Worm (Caenorhabditis elegans) whole organism, young adult: ENCODE measurements around the gene ajm-1.

Source experiments
- B0019.2 ChIP-seq: fragments of 200-800 bp; sonication (Bioruptor generic); conservative IDR thresholded peaks from 2 replicates; pipeline ENCODE4 v1.3.6; 2022; ENCODE audit warnings: missing genetic modification reagents, missing genetic modification characterization, missing compliant biosample characterization
- B0261.1 ChIP-seq: sonication (generic microtip); optimal IDR thresholded peaks from 2 replicates; lab custom pipeline; 2016; ENCODE audit warnings: mild to moderate bottlenecking, missing genetic modification characterization, moderate library complexity, missing compliant biosample characterization
- C06A6.2 ChIP-seq: fragments of 200-800 bp; sonication (Bioruptor generic); conservative IDR thresholded peaks from 2 replicates; pipeline ENCODE4 v1.3.6; 2022; ENCODE audit warnings: missing genetic modification characterization, missing compliant biosample characterization
- D2030.7 ChIP-seq: fragments of 200-800 bp; sonication (Bioruptor generic); IDR thresholded peaks from 2 replicates; pipeline ENCODE4 v1.3.6; 2022; ENCODE audit warnings: missing genetic modification reagents, missing genetic modification characterization, missing compliant biosample characterization
- F10E7.11 ChIP-seq: sonication (generic microtip); optimal IDR thresholded peaks from 2 replicates; lab custom pipeline; 2017; ENCODE audit warnings: mild to moderate bottlenecking, missing genetic modification characterization, moderate library complexity, missing compliant biosample characterization
- F23B12.7 ChIP-seq: sonication (generic microtip); optimal IDR thresholded peaks from 2 replicates; lab custom pipeline; 2017; ENCODE audit warnings: missing genetic modification characterization, mild to moderate bottlenecking, missing compliant biosample characterization, antibody characterized with exemption, moderate library complexity; ENCODE audit not compliant: insufficient read depth
- F39B2.1 ChIP-seq: fragments of 200-800 bp; sonication (Bioruptor generic); IDR thresholded peaks from 2 replicates; pipeline ENCODE4 v1.3.6; 2022; ENCODE audit warnings: missing genetic modification reagents, missing genetic modification characterization, missing compliant biosample characterization
- Y53F4B.3 ChIP-seq: fragments of 200-800 bp; sonication (Bioruptor generic); IDR thresholded peaks from 2 replicates; pipeline ENCODE4 v1.3.6; 2022; ENCODE audit warnings: missing genetic modification reagents, missing genetic modification characterization, missing compliant biosample characterization
- aptf-2 ChIP-seq: fragments of 200-800 bp; sonication (Bioruptor generic); conservative IDR thresholded peaks from 2 replicates; pipeline ENCODE4 v1.3.6; 2022; ENCODE audit warnings: missing genetic modification reagents, missing genetic modification characterization, missing compliant biosample characterization
- aptf-3 ChIP-seq: fragments of 200-800 bp; sonication (Bioruptor generic); IDR thresholded peaks from 2 replicates; pipeline ENCODE4 v1.3.6; 2022; ENCODE audit warnings: missing genetic modification characterization, missing compliant biosample characterization
- athp-1 ChIP-seq: sonication (generic microtip); optimal IDR thresholded peaks from 2 replicates; lab custom pipeline; 2017; ENCODE audit warnings: mild to moderate bottlenecking, missing genetic modification characterization, missing compliant biosample characterization
- attf-3 ChIP-seq: fragments of 200-800 bp; sonication (Bioruptor generic); conservative IDR thresholded peaks from 2 replicates; pipeline ENCODE4 v1.3.6; 2022; ENCODE audit warnings: missing genetic modification reagents, missing genetic modification characterization, missing compliant biosample characterization
- bed-1 ChIP-seq: fragments of 200-800 bp; sonication (Bioruptor generic); IDR thresholded peaks from 2 replicates; pipeline ENCODE4 v1.3.6; 2022; ENCODE audit warnings: missing genetic modification reagents, missing genetic modification characterization, missing compliant biosample characterization
- bed-2 ChIP-seq: fragments of 200-800 bp; sonication (Bioruptor generic); IDR thresholded peaks from 2 replicates; pipeline ENCODE4 v1.3.6; 2022; ENCODE audit warnings: missing genetic modification reagents, missing genetic modification characterization, missing compliant biosample characterization
- ccch-3 ChIP-seq: fragments of 200-800 bp; sonication (Bioruptor generic); optimal IDR thresholded peaks from 2 replicates; lab custom pipeline; 2018; ENCODE audit warnings: mild to moderate bottlenecking, missing genetic modification characterization, missing compliant biosample characterization
- cebp-2 ChIP-seq: fragments of 200-800 bp; sonication (Bioruptor generic); IDR thresholded peaks from 2 replicates; pipeline ENCODE4 v1.3.6; 2022; ENCODE audit warnings: missing genetic modification characterization, missing compliant biosample characterization
- ceh-40 ChIP-seq: fragments of 200-800 bp; sonication (Bioruptor generic); IDR thresholded peaks from 2 replicates; pipeline ENCODE4 v1.3.6; 2022; ENCODE audit warnings: missing genetic modification characterization, missing compliant biosample characterization
- ceh-91 ChIP-seq: fragments of 200-800 bp; sonication (Bioruptor generic); IDR thresholded peaks from 2 replicates; pipeline ENCODE4 v1.3.6; 2022; ENCODE audit warnings: missing genetic modification reagents, missing genetic modification characterization, missing compliant biosample characterization
- dox-1 ChIP-seq: fragments of 200-800 bp; sonication (Bioruptor generic); IDR thresholded peaks from 2 replicates; pipeline ENCODE4 v1.3.6; 2022; ENCODE audit warnings: missing genetic modification reagents, missing genetic modification characterization, missing compliant biosample characterization
- dpl-1 ChIP-seq: fragments of 150-350 bp; optimal IDR thresholded peaks from 2 replicates; lab custom pipeline; 2014; ENCODE audit warnings: missing biosample characterization, missing genetic modification reagents, missing genetic modification characterization
- ekl-4 ChIP-seq: fragments of 200-800 bp; sonication (Bioruptor generic); IDR thresholded peaks from 2 replicates; pipeline ENCODE4 v1.3.6; 2022; ENCODE audit warnings: missing genetic modification reagents, missing genetic modification characterization, missing compliant biosample characterization
- hmg-1.2 ChIP-seq: fragments of 200-800 bp; sonication (Bioruptor generic); IDR thresholded peaks from 2 replicates; pipeline ENCODE4 v1.3.6; 2022; ENCODE audit warnings: missing genetic modification reagents, missing genetic modification characterization, missing compliant biosample characterization
- lag-1 ChIP-seq: fragments of 200-800 bp; sonication (Bioruptor generic); IDR thresholded peaks from 2 replicates; pipeline ENCODE4 v1.3.6; 2022; ENCODE audit warnings: missing genetic modification reagents, missing genetic modification characterization, missing compliant biosample characterization
- let-607 ChIP-seq, 2 experiments: fragments of 200-800 bp in 1 of 2; sonication (Bioruptor generic) in 1 of 2; sonication (generic microtip) in 1 of 2; optimal IDR thresholded peaks; 2 replicates each; lab custom pipeline; 2016 to 2018; ENCODE audit warnings: mild to moderate bottlenecking in 2 of 2, missing compliant biosample characterization in 2 of 2, missing genetic modification characterization in 2 of 2, moderate library complexity in 2 of 2, missing genotype in 1 of 2
- lin-26 ChIP-seq: fragments of 200-800 bp; sonication (Bioruptor generic); IDR thresholded peaks from 2 replicates; pipeline ENCODE4 v1.3.6; 2022; ENCODE audit warnings: missing genetic modification reagents, missing genetic modification characterization, missing compliant biosample characterization
- madf-10 ChIP-seq: sonication (generic microtip); optimal IDR thresholded peaks from 2 replicates; lab custom pipeline; 2016; ENCODE audit warnings: mild to moderate bottlenecking, missing genetic modification characterization, missing compliant biosample characterization
- mcd-1 ChIP-seq: fragments of 200-800 bp; sonication (Bioruptor generic); IDR thresholded peaks from 2 replicates; pipeline ENCODE4 v1.3.6; 2022; ENCODE audit warnings: missing genetic modification reagents, missing genetic modification characterization, missing compliant biosample characterization
- mel-28 ChIP-seq: sonication (generic microtip); optimal IDR thresholded peaks from 2 replicates; lab custom pipeline; 2016; ENCODE audit warnings: borderline replicate concordance, mild to moderate bottlenecking, missing genetic modification characterization, missing compliant biosample characterization
- nhr-80 ChIP-seq: sonication (generic microtip); optimal IDR thresholded peaks from 2 replicates; lab custom pipeline; 2016; ENCODE audit warnings: missing genetic modification characterization, missing compliant biosample characterization
- nhr-90 ChIP-seq: sonication (generic microtip); optimal IDR thresholded peaks from 2 replicates; lab custom pipeline; 2016; ENCODE audit warnings: missing genotype, mild to moderate bottlenecking, missing genetic modification characterization, missing compliant biosample characterization
- rcor-1 ChIP-seq: fragments of 200-800 bp; sonication (Bioruptor generic); IDR thresholded peaks from 2 replicates; pipeline ENCODE4 v1.3.6; 2022; ENCODE audit warnings: missing genetic modification reagents, missing genetic modification characterization, missing compliant biosample characterization
- rec-8 ChIP-seq, 2 experiments: sonication (generic microtip); optimal IDR thresholded peaks; 2 replicates each; lab custom pipeline; 2016; ENCODE audit warnings: mild to moderate bottlenecking in 2 of 2, missing genetic modification characterization in 2 of 2, missing genetic modification reagents in 2 of 2, missing genotype in 2 of 2, missing biosample characterization in 1 of 2, missing compliant biosample characterization in 1 of 2, moderate library complexity in 1 of 2
- repo-1 ChIP-seq: sonication (generic microtip); optimal IDR thresholded peaks from 2 replicates; lab custom pipeline; 2017; ENCODE audit warnings: mild to moderate bottlenecking, missing genetic modification characterization, missing compliant biosample characterization
- sptf-2 ChIP-seq: fragments of 200-800 bp; sonication (Bioruptor generic); optimal IDR thresholded peaks from 2 replicates; lab custom pipeline; 2018; ENCODE audit warnings: mild to moderate bottlenecking, missing genetic modification characterization, missing compliant biosample characterization
- tbx-9 ChIP-seq: sonication (generic microtip); optimal IDR thresholded peaks from 2 replicates; lab custom pipeline; 2016; ENCODE audit warnings: borderline replicate concordance, missing genetic modification characterization, inconsistent platforms, missing compliant biosample characterization
- xnd-1 ChIP-seq: sonication (generic microtip); optimal IDR thresholded peaks from 2 replicates; lab custom pipeline; 2016; ENCODE audit warnings: missing genotype, missing genetic modification reagents, missing genetic modification characterization, missing compliant biosample characterization
- zfh-2 ChIP-seq: fragments of 200-800 bp; sonication (Bioruptor generic); conservative IDR thresholded peaks from 2 replicates; pipeline ENCODE4 v1.3.6; 2022; ENCODE audit warnings: missing genetic modification reagents, missing genetic modification characterization, missing compliant biosample characterization
- zim-3 ChIP-seq: sonication (generic microtip); optimal IDR thresholded peaks from 2 replicates; lab custom pipeline; 2017; ENCODE audit warnings: mild to moderate bottlenecking, missing genetic modification characterization, moderate library complexity, missing compliant biosample characterization
- ztf-22 ChIP-seq: fragments of 200-800 bp; sonication (Bioruptor generic); optimal IDR thresholded peaks from 2 replicates; lab custom pipeline; 2018; ENCODE audit warnings: mild to moderate bottlenecking, missing genetic modification characterization, moderate library complexity, missing compliant biosample characterization
- ztf-25 ChIP-seq: fragments of 200-800 bp; sonication (Bioruptor generic); IDR thresholded peaks from 2 replicates; pipeline ENCODE4 v1.3.6; 2022; ENCODE audit warnings: missing genetic modification reagents, missing genetic modification characterization, missing compliant biosample characterization
- ztf-3 ChIP-seq: fragments of 200-800 bp; sonication (Bioruptor generic); optimal IDR thresholded peaks from 2 replicates; lab custom pipeline; 2018; ENCODE audit warnings: mild to moderate bottlenecking, missing genetic modification characterization, missing compliant biosample characterization
- ztf-6 ChIP-seq: fragments of 200-800 bp; sonication (Bioruptor generic); IDR thresholded peaks from 2 replicates; pipeline ENCODE4 v1.3.6; 2022; ENCODE audit warnings: missing genetic modification reagents, missing genetic modification characterization, missing compliant biosample characterization

ajm-1 gene

DNA sequence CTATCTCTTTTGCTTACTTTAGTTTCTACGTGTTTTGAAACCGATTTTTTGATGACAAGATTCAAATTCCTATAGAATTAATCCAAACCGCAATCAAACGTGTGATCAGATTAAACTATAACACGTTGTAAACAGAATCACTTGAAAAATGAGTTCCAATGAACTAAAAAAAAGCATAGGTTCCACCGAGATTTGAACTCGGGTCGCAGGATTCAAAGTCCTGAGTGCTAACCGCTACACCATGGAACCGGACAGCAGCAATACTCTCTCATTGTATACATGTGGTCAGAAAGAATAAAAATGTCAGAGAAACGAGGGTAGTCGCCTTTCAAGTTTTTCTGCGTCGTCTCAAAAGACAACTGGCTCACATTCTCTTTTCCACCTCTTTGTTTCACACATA is 8.6 kb downstream of the ajm-1 start (continued):
- TF ChIP-seq nhr-90 (tag; lab: Kevin White, UChicago) (peak; percentile 85), Y53F4B.3 (GFP tag; lab: Robert Waterston, UW) (no peak), ztf-25 (peak; percentile 49; the same call in 1 of the 2 replicates), ceh-91 (GFP tag; lab: Robert Waterston, UW) (no peak), F23B12.7 (tag; lab: Kevin White, UChicago) (no peak), lag-1 (GFP tag; lab: Robert Waterston, UW) (0 out of 2 replicates have a peak, but pooled peaks have one; percentile 76), xnd-1 (tag; lab: Kevin White, UChicago) (no peak), rcor-1 (GFP tag; lab: Robert Waterston, UW) (peak; percentile 75), bed-2 (GFP tag; lab: Robert Waterston, UW) (no peak), F10E7.11 (tag; lab: Kevin White, UChicago) (no peak), athp-1 (tag; lab: Kevin White, UChicago) (peak; percentile 69), ztf-6 (GFP tag; lab: Robert Waterston, UW) (no peak), F39B2.1 (GFP tag; lab: Robert Waterston, UW) (no peak), C06A6.2 (no peak), attf-3 (GFP tag; lab: Robert Waterston, UW) (no peak)

DNA sequence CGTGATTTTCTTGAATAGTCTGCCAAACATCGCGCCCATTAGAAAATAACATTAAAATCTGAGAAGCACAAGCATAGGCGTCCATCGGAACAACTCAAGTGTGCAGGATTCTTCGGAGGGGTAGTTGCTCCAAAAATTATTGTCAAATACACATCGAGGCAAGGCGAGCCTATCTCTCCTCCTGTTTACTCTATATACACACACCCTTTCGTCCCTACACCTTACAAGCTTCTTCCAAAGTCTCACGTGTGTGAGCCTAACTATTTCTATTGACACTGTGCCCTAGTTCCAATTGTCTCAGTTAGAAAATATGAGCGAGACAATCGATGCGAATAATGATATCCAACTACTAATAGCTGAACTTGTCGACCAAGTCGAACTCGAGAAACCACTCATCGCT is 9.1 kb downstream of the ajm-1 start:
- TF ChIP-seq ceh-91 (GFP tag; lab: Robert Waterston, UW) (no peak), D2030.7 (GFP tag; lab: Robert Waterston, UW) (no peak), ceh-40 (no peak), cebp-2 (GFP tag; lab: Robert Waterston, UW) (no peak)
- TF ChIP-seq, all 124 proteins: peak for 0

ce11 chrX:9096861-9097260 is 14.1 kb downstream of the ajm-1 start:
- TF ChIP-seq aptf-3 (no peak), dox-1 (GFP tag; lab: Robert Waterston, UW) (peak; percentile 48), nhr-80 (tag; lab: Kevin White, UChicago) (peak; percentile 89)

DNA sequence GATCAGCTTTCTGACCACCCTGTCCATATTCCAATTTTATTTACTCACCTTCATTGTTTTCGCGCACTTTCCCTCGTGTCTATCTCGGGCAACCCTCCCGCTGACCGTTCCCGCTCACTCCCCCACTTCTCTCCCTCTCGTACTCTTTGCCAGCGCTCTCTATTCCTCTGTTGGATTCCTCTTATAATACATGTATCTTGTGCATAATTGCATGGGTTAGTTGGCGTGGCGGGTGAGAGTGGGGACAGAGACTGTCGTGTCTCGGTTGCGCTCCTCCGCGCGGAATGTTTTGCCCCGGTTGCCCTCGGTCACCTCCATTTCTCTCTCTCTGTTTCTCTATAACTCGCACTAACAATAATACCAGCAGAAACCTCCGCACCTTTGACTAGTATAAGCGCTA is 19.4 kb downstream of the ajm-1 start:
- TF ChIP-seq zfh-2 (GFP tag; lab: Robert Waterston, UW) (peak; percentile 85), tbx-9 (tag; lab: Kevin White, UChicago) (no peak), lin-26 (GFP tag; lab: Robert Waterston, UW) (peak; percentile 49; the same call in 1 of the 2 replicates), dox-1 (GFP tag; lab: Robert Waterston, UW) (peak; percentile 50), zim-3 (tag; lab: Kevin White, UChicago) (peak; percentile 34), sptf-2 (GFP tag; lab: Kevin White, UChicago) (no peak), ztf-22 (GFP tag; lab: Kevin White, UChicago) (no peak), hmg-1.2 (GFP tag; lab: Robert Waterston, UW) (peak; percentile 9; the same call in 1 of the 2 replicates), aptf-2 (GFP tag; lab: Robert Waterston, UW) (0 out of 2 replicates have a peak, but pooled peaks have one; percentile 25)
- TF ChIP-seq, all 124 proteins: peak for 6

DNA sequence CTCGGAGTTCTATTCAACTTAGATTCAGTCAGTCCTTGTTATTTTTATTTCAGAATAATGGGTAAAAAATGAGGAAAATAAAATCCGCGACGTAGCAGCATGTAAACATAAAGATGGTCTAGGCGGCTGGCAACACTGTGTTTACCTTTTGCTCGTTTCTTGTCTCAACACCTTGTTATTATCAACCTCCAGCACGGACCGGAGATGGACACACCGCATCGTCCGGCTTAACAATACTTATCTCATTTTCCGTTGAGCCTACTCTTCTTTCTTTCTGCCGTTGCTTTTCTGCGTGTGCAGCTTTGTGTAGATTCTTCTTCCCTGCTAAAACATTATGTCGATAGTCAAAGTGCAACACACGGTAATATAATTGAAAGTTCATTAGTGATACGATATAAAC is 20.3 kb downstream of the ajm-1 start:
- TF ChIP-seq bed-1 (no peak), B0019.2 (GFP tag; lab: Robert Waterston, UW) (no peak), mcd-1 (GFP tag; lab: Robert Waterston, UW) (no peak), ekl-4 (GFP tag; lab: Robert Waterston, UW) (no peak), aptf-2 (GFP tag; lab: Robert Waterston, UW) (no peak), ztf-3 (no peak), madf-10 (tag; lab: Kevin White, UChicago) (no peak), ccch-3 (GFP tag; lab: Kevin White, UChicago) (no peak), let-607 (tag; optimal IDR thresholded peaks at IDR 0.05; lab: Kevin White, UChicago) (no peak), athp-1 (tag; lab: Kevin White, UChicago) (no peak), rec-8 (tag; optimal IDR thresholded peaks at IDR 0.05; lab: Kevin White, UChicago) (no peak), repo-1 (tag; lab: Kevin White, UChicago) (no peak), B0261.1 (tag; lab: Kevin White, UChicago) (no peak), mel-28 (tag; lab: Kevin White, UChicago) (no peak), dpl-1 (no peak), Y53F4B.3 (GFP tag; lab: Robert Waterston, UW) (no peak)
